Fruit fly (Drosophila melanogaster) whole organism, embryonic: ENCODE results near the gene Naa80.

Source experiments
- Atf3 ChIP-seq: fragments of 200-800 bp; sonication (Bioruptor generic); optimal IDR thresholded peaks from 3 replicates; lab custom pipeline; 2016; ENCODE audit warnings: missing biosample characterization, missing genetic modification characterization
- BEAF-32 ChIP-seq: fragments of 200-800 bp; sonication (Bioruptor generic); optimal IDR thresholded peaks from 3 replicates; lab custom pipeline; 2017; ENCODE audit warnings: missing biosample characterization, missing genetic modification characterization, mild to moderate bottlenecking, moderate library complexity, missing genetic modification reagents
- Bgb ChIP-seq: fragments of 200-800 bp; sonication (Bioruptor generic); IDR thresholded peaks from 2 replicates; pipeline ENCODE4 v1.3.6; 2022; ENCODE audit warnings: missing biosample characterization, missing genetic modification characterization; ENCODE audit not compliant: partially characterized antibody
- CG10543 ChIP-seq: fragments of 200-800 bp; sonication (Bioruptor generic); optimal IDR thresholded peaks from 3 replicates; lab custom pipeline; 2017; ENCODE audit warnings: missing biosample characterization, mild to moderate bottlenecking, missing genetic modification characterization, moderate library complexity
- CG11247 ChIP-seq: fragments of 200-800 bp; sonication (Bioruptor generic); IDR thresholded peaks from 2 replicates; pipeline ENCODE4 v1.3.6; 2022; ENCODE audit warnings: missing biosample characterization, missing genetic modification characterization
- CG11456 ChIP-seq: fragments of 200-800 bp; sonication (Bioruptor generic); IDR thresholded peaks from 3 replicates; pipeline ENCODE4 v1.3.6; 2022; ENCODE audit warnings: missing biosample characterization, missing genetic modification characterization
- CG11696 ChIP-seq: fragments of 200-800 bp; sonication (Bioruptor generic); IDR thresholded peaks from 2 replicates; pipeline ENCODE4 v1.3.6; 2022; ENCODE audit warnings: missing biosample characterization, missing genetic modification characterization
- CG11723 ChIP-seq: fragments of 200-800 bp; sonication (Bioruptor generic); optimal IDR thresholded peaks from 2 replicates; lab custom pipeline; 2017; ENCODE audit warnings: missing biosample characterization, mild to moderate bottlenecking, missing genetic modification characterization
- CG12071 ChIP-seq: fragments of 200-800 bp; sonication (Bioruptor generic); optimal IDR thresholded peaks from 3 replicates; lab custom pipeline; 2018; ENCODE audit warnings: missing biosample characterization, mild to moderate bottlenecking, missing genetic modification characterization
- CG12236 ChIP-seq: fragments of 200-800 bp; sonication (Bioruptor generic); optimal IDR thresholded peaks from 2 replicates; lab custom pipeline; 2016; ENCODE audit warnings: missing biosample characterization, missing genetic modification characterization
- CG1529 ChIP-seq: fragments of 200-800 bp; sonication (Bioruptor generic); optimal IDR thresholded peaks from 3 replicates; lab custom pipeline; 2018; ENCODE audit warnings: missing biosample characterization, missing genetic modification characterization
- CG15601 ChIP-seq: fragments of 200-800 bp; sonication (Bioruptor generic); optimal IDR thresholded peaks from 3 replicates; lab custom pipeline; 2019; ENCODE audit warnings: missing biosample characterization, mild to moderate bottlenecking, missing genetic modification characterization, moderate library complexity
- CG17328 ChIP-seq: fragments of 200-800 bp; sonication (Bioruptor generic); IDR thresholded peaks from 2 replicates; pipeline ENCODE4 v1.3.6; 2022; ENCODE audit warnings: missing biosample characterization, missing genetic modification characterization
- CG17568 ChIP-seq: fragments of 200-800 bp; sonication (Bioruptor generic); optimal IDR thresholded peaks from 2 replicates; lab custom pipeline; 2018; ENCODE audit warnings: missing biosample characterization, mild to moderate bottlenecking, missing genetic modification characterization, moderate library complexity
- CG18619 ChIP-seq: fragments of 200-800 bp; sonication (Bioruptor generic); optimal IDR thresholded peaks from 3 replicates; lab custom pipeline; 2017; ENCODE audit warnings: missing biosample characterization, mild to moderate bottlenecking, missing genetic modification characterization
- CG3065 ChIP-seq: fragments of 200-800 bp; sonication (Bioruptor generic); optimal IDR thresholded peaks from 2 replicates; lab custom pipeline; 2016; ENCODE audit warnings: missing biosample characterization, missing genetic modification characterization
- CG3407 ChIP-seq: fragments of 200-800 bp; sonication (Bioruptor generic); optimal IDR thresholded peaks from 2 replicates; lab custom pipeline; 2018; ENCODE audit warnings: missing biosample characterization, mild to moderate bottlenecking, missing genetic modification characterization
- CG4707 ChIP-seq: fragments of 200-800 bp; sonication (Bioruptor generic); optimal IDR thresholded peaks from 2 replicates; lab custom pipeline; 2018; ENCODE audit warnings: missing biosample characterization, mild to moderate bottlenecking, missing genetic modification characterization, moderate library complexity
- CG6175 ChIP-seq: fragments of 200-800 bp; sonication (Bioruptor generic); IDR thresholded peaks from 3 replicates; pipeline ENCODE4 v1.3.6; 2022; ENCODE audit warnings: missing biosample characterization, missing genetic modification characterization
- CG6654 ChIP-seq: fragments of 200-800 bp; sonication (Bioruptor generic); optimal IDR thresholded peaks from 2 replicates; lab custom pipeline; 2017; ENCODE audit warnings: missing biosample characterization, mild to moderate bottlenecking, missing genetic modification characterization
- CG7556 ChIP-seq: fragments of 200-800 bp; sonication (Bioruptor generic); optimal IDR thresholded peaks from 2 replicates; lab custom pipeline; 2017; ENCODE audit warnings: missing biosample characterization, mild to moderate bottlenecking, missing genetic modification characterization
- CG8765 ChIP-seq: fragments of 200-800 bp; sonication (Bioruptor generic); IDR thresholded peaks from 2 replicates; pipeline ENCODE4 v1.3.6; 2022; ENCODE audit warnings: missing biosample characterization, missing genetic modification characterization
- CoRest ChIP-seq: fragments of 200-800 bp; sonication (Bioruptor generic); optimal IDR thresholded peaks from 3 replicates; lab custom pipeline; 2018; ENCODE audit warnings: missing biosample characterization, mild to moderate bottlenecking, missing genetic modification characterization, moderate library complexity
- ERR ChIP-seq: fragments of 200-800 bp; sonication (Bioruptor generic); optimal IDR thresholded peaks from 2 replicates; lab custom pipeline; 2016; ENCODE audit warnings: missing biosample characterization, missing genetic modification characterization
- Ets65A ChIP-seq: fragments of 200-800 bp; sonication (Bioruptor generic); peaks from one replicate; lab custom pipeline; 2016; ENCODE audit warnings: missing biosample characterization, missing genetic modification characterization
- Fer2 ChIP-seq: fragments of 200-800 bp; sonication (Bioruptor generic); optimal IDR thresholded peaks from 2 replicates; lab custom pipeline; 2018; ENCODE audit warnings: missing biosample characterization, mild to moderate bottlenecking, missing genetic modification characterization, moderate library complexity
- GATAe ChIP-seq: fragments of 200-800 bp; sonication (Bioruptor generic); conservative IDR thresholded peaks from 2 replicates; pipeline ENCODE4 v1.3.6; 2022; ENCODE audit warnings: missing biosample characterization, missing genetic modification characterization
- Nf-YC ChIP-seq: fragments of 200-800 bp; optimal IDR thresholded peaks from 3 replicates; lab custom pipeline; 2019; ENCODE audit warnings: missing biosample characterization, mild to moderate bottlenecking, missing genetic modification characterization, moderate library complexity
- Side ChIP-seq: fragments of 200-800 bp; sonication (Bioruptor generic); optimal IDR thresholded peaks from 2 replicates; lab custom pipeline; 2016; ENCODE audit warnings: missing biosample characterization, missing genetic modification characterization
- Tbp ChIP-seq: fragments of >200 bp; optimal IDR thresholded peaks from 2 replicates; lab custom pipeline; 2018; ENCODE audit warnings: missing biosample characterization, missing genetic modification characterization
- Usf ChIP-seq: fragments of 200-800 bp; sonication (Bioruptor generic); optimal IDR thresholded peaks from 2 replicates; lab custom pipeline; 2017; ENCODE audit warnings: missing genotype, missing biosample characterization, missing genetic modification characterization
- amos ChIP-seq: fragments of 200-800 bp; sonication (Bioruptor generic); IDR thresholded peaks from 2 replicates; pipeline ENCODE4 v1.3.6; 2022; ENCODE audit warnings: missing biosample characterization, missing genetic modification characterization; ENCODE audit not compliant: partially characterized antibody
- ato ChIP-seq: fragments of 200-800 bp; sonication (Bioruptor generic); IDR thresholded peaks from 2 replicates; pipeline ENCODE4 v1.3.6; 2022; ENCODE audit warnings: missing biosample characterization, missing genetic modification characterization; ENCODE audit not compliant: partially characterized antibody
- br ChIP-seq: fragments of >200 bp; optimal IDR thresholded peaks from 2 replicates; lab custom pipeline; 2017
- da ChIP-seq: fragments of 200-800 bp; sonication (Bioruptor generic); optimal IDR thresholded peaks from 2 replicates; lab custom pipeline; 2016; ENCODE audit warnings: missing biosample characterization, missing genetic modification characterization
- dan ChIP-seq: fragments of 200-800 bp; sonication (Bioruptor generic); IDR thresholded peaks from 2 replicates; pipeline ENCODE4 v1.3.6; 2022; ENCODE audit warnings: missing biosample characterization, missing genetic modification characterization
- ewg ChIP-seq: fragments of 200-800 bp; sonication (Bioruptor generic); optimal IDR thresholded peaks from 3 replicates; lab custom pipeline; 2017; ENCODE audit warnings: mild to moderate bottlenecking, missing biosample characterization, missing genetic modification reagents, missing genetic modification characterization
- knrl ChIP-seq: fragments of 200-800 bp; sonication (Bioruptor generic); IDR thresholded peaks from 3 replicates; pipeline ENCODE4 v1.3.6; 2022; ENCODE audit warnings: missing biosample characterization, missing genetic modification characterization; ENCODE audit not compliant: partially characterized antibody
- mld ChIP-seq: fragments of 200-800 bp; sonication (Bioruptor generic); IDR thresholded peaks from 3 replicates; pipeline ENCODE4 v1.3.6; 2022; ENCODE audit warnings: missing biosample characterization, missing genetic modification characterization; ENCODE audit not compliant: partially characterized antibody
- odd ChIP-seq: fragments of 200-800 bp; sonication (Bioruptor generic); optimal IDR thresholded peaks from 2 replicates; lab custom pipeline; 2017; ENCODE audit warnings: missing biosample characterization, mild to moderate bottlenecking, missing genetic modification characterization
- onecut ChIP-seq: fragments of 200-800 bp; sonication (Bioruptor generic); IDR thresholded peaks from 2 replicates; pipeline ENCODE4 v1.3.6; 2022; ENCODE audit warnings: missing biosample characterization, missing genetic modification characterization
- pho ChIP-seq: fragments of 200-800 bp; sonication (Bioruptor generic); optimal IDR thresholded peaks from 2 replicates; lab custom pipeline; 2016; ENCODE audit warnings: missing biosample characterization, missing genetic modification characterization
- sc ChIP-seq, 3 experiments: fragments of >200 bp in 2 of 3; fragments of 200-800 bp in 1 of 3; sonication (Bioruptor generic) in 1 of 3; optimal IDR thresholded peaks; 2 replicates in 2 of 3; 3 replicates in 1 of 3; lab custom pipeline; 2017; ENCODE audit warnings: mild to moderate bottlenecking in 1 of 3, missing biosample characterization in 1 of 3, missing genetic modification characterization in 1 of 3, missing genetic modification reagents in 1 of 3
- schlank ChIP-seq: fragments of 200-800 bp; sonication (Bioruptor generic); optimal IDR thresholded peaks from 2 replicates; lab custom pipeline; 2018; ENCODE audit warnings: missing biosample characterization, mild to moderate bottlenecking, missing genetic modification characterization
- slou ChIP-seq: fragments of 200-800 bp; sonication (Bioruptor generic); optimal IDR thresholded peaks from 3 replicates; lab custom pipeline; 2016; ENCODE audit warnings: missing biosample characterization, missing genetic modification characterization
- tio ChIP-seq: fragments of 200-800 bp; sonication (Bioruptor generic); optimal IDR thresholded peaks from 2 replicates; lab custom pipeline; 2017; ENCODE audit warnings: missing biosample characterization, missing genetic modification characterization, inconsistent platforms
- unc-4 ChIP-seq: fragments of 200-800 bp; sonication (Bioruptor generic); IDR thresholded peaks from 2 replicates; pipeline ENCODE4 v1.3.6; 2022; ENCODE audit warnings: missing biosample characterization, missing genetic modification characterization; ENCODE audit not compliant: partially characterized antibody
- vfl ChIP-seq: fragments of 200-800 bp; sonication (Bioruptor generic); optimal IDR thresholded peaks from 2 replicates; lab custom pipeline; 2016; ENCODE audit warnings: missing biosample characterization, missing genetic modification characterization
- zfh1 ChIP-seq: fragments of 200-800 bp; sonication (Bioruptor generic); IDR thresholded peaks from 3 replicates; pipeline ENCODE4 v1.3.6; 2022; ENCODE audit warnings: missing biosample characterization, missing genetic modification characterization

The Naa80 gene

dm6 chr3R:9800644-9801330 is 33.2 kb downstream of the Naa80 start, which contains the start of the genes CG9467 and CG8526 (continued):
- peak; percentile 75 for TF ChIP-seq amos (GFP tag; lab: Robert Waterston, UW)
- peak; percentile 51; the same call in 1 of the 2 replicates for TF ChIP-seq Bgb (GFP tag; lab: Robert Waterston, UW)
- peak; percentile 37 for TF ChIP-seq CG3065 (GFP tag; lab: Kevin White, UChicago)
- peak; percentile 75 for TF ChIP-seq Nf-YC (tag; lab: Kevin White, UChicago)
- no peak for TF ChIP-seq schlank (tag; lab: Kevin White, UChicago)
- TF ChIP-seq odd, result no peak
- TF ChIP-seq Atf3 (GFP tag; lab: Kevin White, UChicago), result no peak
- TF ChIP-seq da, result no peak
- TF ChIP-seq CG11247 (GFP tag; lab: Robert Waterston, UW), result 0 out of 2 replicates have a peak, but pooled peaks have one; percentile 29
- TF ChIP-seq CG6654 (GFP tag; lab: Kevin White, UChicago), result no peak
- TF ChIP-seq Usf (GFP tag; lab: Kevin White, UChicago), result peak; percentile 49
- no peak for TF ChIP-seq ERR (GFP tag; lab: Kevin White, UChicago)
- peak; percentile 77 for TF ChIP-seq CG10543 (GFP tag; lab: Kevin White, UChicago)
- peak; percentile 11 for TF ChIP-seq pho (GFP tag; lab: Kevin White, UChicago)
- TF ChIP-seq CG11723 (GFP tag; lab: Kevin White, UChicago), result no peak
- TF ChIP-seq CG18619 (GFP tag; lab: Kevin White, UChicago), result peak; percentile 56
- no peak for TF ChIP-seq CG1529 (GFP tag; lab: Kevin White, UChicago)
- TF ChIP-seq sc (optimal IDR thresholded peaks at IDR 0.05; lab: Kevin White, UChicago), result no peak
- TF ChIP-seq sc (GFP tag; optimal IDR thresholded peaks at IDR 0.05; lab: Kevin White, UChicago), result no peak
- no peak for TF ChIP-seq Side (GFP tag; lab: Kevin White, UChicago)
- TF ChIP-seq vfl (GFP tag; lab: Kevin White, UChicago), result peak; percentile 40
- no peak for TF ChIP-seq CG11696 (GFP tag; lab: Robert Waterston, UW)
- 0 out of 3 replicates have a peak, but pooled peaks have one; percentile 39 for TF ChIP-seq CG11456 (GFP tag; lab: Robert Waterston, UW)
- TF ChIP-seq CG8765 (GFP tag; lab: Robert Waterston, UW), result peak; percentile 51
- peak; percentile 89 for TF ChIP-seq CoRest (tag; lab: Kevin White, UChicago)
- TF ChIP-seq CG7556 (GFP tag; lab: Kevin White, UChicago), result peak; percentile 35
- no peak for TF ChIP-seq ato (GFP tag; lab: Robert Waterston, UW)
- TF ChIP-seq br (lab: Kevin White, UChicago), result no peak
- no peak for TF ChIP-seq dan (GFP tag; lab: Robert Waterston, UW)
- TF ChIP-seq Ets65A (GFP tag; lab: Kevin White, UChicago), result peak; percentile 93
- TF ChIP-seq CG3407 (GFP tag; lab: Kevin White, UChicago), result peak; percentile 38
- no peak for TF ChIP-seq CG12071 (GFP tag; lab: Kevin White, UChicago)
- TF ChIP-seq ewg (GFP tag; lab: Kevin White, UChicago), result no peak
- no peak for TF ChIP-seq GATAe (GFP tag; lab: Robert Waterston, UW)
- no peak for TF ChIP-seq CG17328 (GFP tag; lab: Robert Waterston, UW)
- TF ChIP-seq tio, result no peak
- peak; percentile 89 for TF ChIP-seq knrl (GFP tag; lab: Robert Waterston, UW)
- TF ChIP-seq CG6175 (GFP tag; lab: Robert Waterston, UW), result no peak
- no peak for TF ChIP-seq Tbp (GFP tag; lab: Kevin White, UChicago)
- peak; percentile 65 for TF ChIP-seq CG15601 (tag; lab: Kevin White, UChicago)
- TF ChIP-seq CG17568 (GFP tag; lab: Kevin White, UChicago), result no peak
- TF ChIP-seq BEAF-32 (GFP tag; lab: Kevin White, UChicago), result peak; percentile 89
- peak; percentile 80 for TF ChIP-seq unc-4 (GFP tag; lab: Robert Waterston, UW)
- no peak for TF ChIP-seq CG4707 (GFP tag; lab: Kevin White, UChicago)
- no peak for TF ChIP-seq onecut
- TF ChIP-seq slou (GFP tag; lab: Kevin White, UChicago), result peak; percentile 59
- TF ChIP-seq zfh1 (GFP tag; lab: Robert Waterston, UW), result peak; percentile 55; the same call in 2 of the 3 replicates
- TF ChIP-seq CG12236 (GFP tag; lab: Kevin White, UChicago), result no peak
- TF ChIP-seq mld (GFP tag; lab: Robert Waterston, UW), result peak; percentile 23; the same call in 1 of the 3 replicates
- TF ChIP-seq Fer2 (tag; lab: Kevin White, UChicago), result peak; percentile 30
